Worm (Caenorhabditis elegans) whole organism, L3 larva: ENCODE measurements around the gene W07G4.8.

Experiments
- ZK546.5 ChIP-seq: sonication (generic microtip); optimal IDR thresholded peaks from 2 replicates; lab custom pipeline; 2017; ENCODE audit warnings: missing biosample characterization, missing genetic modification characterization
- aly-2 ChIP-seq: fragments of 150-350 bp; optimal IDR thresholded peaks from 2 replicates; lab custom pipeline; 2014; ENCODE audit warnings: missing biosample characterization, missing genetic modification characterization
- ceh-16 ChIP-seq: sonication (generic microtip); optimal IDR thresholded peaks from 2 replicates; lab custom pipeline; 2017; ENCODE audit warnings: missing biosample characterization, missing genetic modification characterization
- ceh-28 ChIP-seq: fragments of 150-350 bp; optimal IDR thresholded peaks from 2 replicates; lab custom pipeline; 2014; ENCODE audit warnings: missing biosample characterization, missing genetic modification reagents, missing genetic modification characterization
- ceh-82 ChIP-seq: fragments of 150-350 bp; optimal IDR thresholded peaks from 2 replicates; lab custom pipeline; 2014; ENCODE audit warnings: missing biosample characterization, missing genetic modification characterization
- egl-27 ChIP-seq: sonication (generic microtip); optimal IDR thresholded peaks from 4 replicates; lab custom pipeline; 2017; ENCODE audit warnings: missing biosample characterization, missing genetic modification reagents, missing genetic modification characterization
- elt-1 ChIP-seq: fragments of 150-350 bp; optimal IDR thresholded peaks from 2 replicates; lab custom pipeline; 2014; ENCODE audit warnings: missing biosample characterization, missing genetic modification characterization
- elt-2 ChIP-seq: sonication (generic microtip); optimal IDR thresholded peaks from 2 replicates; lab custom pipeline; 2016; ENCODE audit warnings: missing genetic modification reagents, mild to moderate bottlenecking, missing genetic modification characterization, missing compliant biosample characterization
- eor-1 ChIP-seq, 2 experiments: fragments of 150-350 bp; optimal IDR thresholded peaks; 2 replicates each; lab custom pipeline; 2014 to 2018; ENCODE audit warnings: missing biosample characterization in 2 of 2, missing genetic modification characterization in 2 of 2
- fkh-10 ChIP-seq: sonication (generic microtip); optimal IDR thresholded peaks from 2 replicates; lab custom pipeline; 2017; ENCODE audit warnings: missing biosample characterization, missing genetic modification reagents, missing genetic modification characterization
- fos-1 ChIP-seq: fragments of 150-350 bp; optimal IDR thresholded peaks from 2 replicates; lab custom pipeline; 2014; ENCODE audit warnings: missing biosample characterization, missing genetic modification characterization
- hmg-11 ChIP-seq: sonication (generic microtip); optimal IDR thresholded peaks from 2 replicates; lab custom pipeline; 2016; ENCODE audit warnings: missing genetic modification characterization, missing compliant biosample characterization
- jun-1 ChIP-seq: fragments of 150-350 bp; optimal IDR thresholded peaks from 2 replicates; lab custom pipeline; 2014; ENCODE audit warnings: missing biosample characterization, missing genetic modification reagents, missing genetic modification characterization
- lin-39 ChIP-seq: fragments of 150-350 bp; optimal IDR thresholded peaks from 2 replicates; lab custom pipeline; 2018; ENCODE audit warnings: missing biosample characterization, missing genetic modification reagents, missing genetic modification characterization
- lsy-12 ChIP-seq: sonication (generic microtip); optimal IDR thresholded peaks from 2 replicates; lab custom pipeline; 2016; ENCODE audit warnings: mild to moderate bottlenecking, missing genetic modification characterization, missing compliant biosample characterization
- mdl-1 ChIP-seq: fragments of 150-350 bp; optimal IDR thresholded peaks from 2 replicates; lab custom pipeline; 2014; ENCODE audit warnings: missing biosample characterization, missing genetic modification characterization
- mml-1 ChIP-seq: fragments of 150-350 bp; sonication (generic microtip); optimal IDR thresholded peaks from 3 replicates; lab custom pipeline; 2014; ENCODE audit warnings: missing biosample characterization, missing genetic modification characterization
- nfya-1 ChIP-seq: sonication (generic microtip); optimal IDR thresholded peaks from 2 replicates; lab custom pipeline; 2017; ENCODE audit warnings: missing genetic modification characterization, mild to moderate bottlenecking, missing compliant biosample characterization, antibody characterized with exemption, moderate library complexity; ENCODE audit not compliant: insufficient read depth
- nhr-237 ChIP-seq: fragments of 150-350 bp; optimal IDR thresholded peaks from 2 replicates; lab custom pipeline; 2014; ENCODE audit warnings: missing biosample characterization, missing genetic modification characterization
- nhr-25 ChIP-seq: sonication (generic microtip); optimal IDR thresholded peaks from 2 replicates; lab custom pipeline; 2017; ENCODE audit warnings: missing biosample characterization, missing genetic modification characterization
- nhr-43 ChIP-seq: sonication (generic microtip); optimal IDR thresholded peaks from 2 replicates; lab custom pipeline; 2016; ENCODE audit warnings: mild to moderate bottlenecking, missing genetic modification characterization, missing compliant biosample characterization; ENCODE audit not compliant: poor library complexity, severe bottlenecking
- nhr-67 ChIP-seq: fragments of 150-350 bp; optimal IDR thresholded peaks from 2 replicates; lab custom pipeline; 2014; ENCODE audit warnings: missing biosample characterization, missing genetic modification characterization
- nhr-76 ChIP-seq: fragments of 150-350 bp; sonication (generic microtip); optimal IDR thresholded peaks from 5 replicates; lab custom pipeline; 2014; ENCODE audit warnings: missing biosample characterization, missing genetic modification characterization
- nhr-77 ChIP-seq: fragments of 150-350 bp; optimal IDR thresholded peaks from 2 replicates; lab custom pipeline; 2014; ENCODE audit warnings: missing biosample characterization, missing genetic modification characterization
- pha-4 ChIP-seq: fragments of 150-350 bp; optimal IDR thresholded peaks from 2 replicates; lab custom pipeline; 2014; ENCODE audit warnings: missing biosample characterization, missing genetic modification reagents, missing genetic modification characterization
- pqm-1 ChIP-seq: fragments of 150-350 bp; optimal IDR thresholded peaks from 2 replicates; lab custom pipeline; 2017; ENCODE audit warnings: missing biosample characterization, missing genetic modification characterization, inconsistent platforms
- snpc-4 ChIP-seq: fragments of 150-350 bp; optimal IDR thresholded peaks from 2 replicates; lab custom pipeline; 2014; ENCODE audit warnings: missing biosample characterization, missing genetic modification characterization
- tbx-2 ChIP-seq: sonication (generic microtip); optimal IDR thresholded peaks from 2 replicates; lab custom pipeline; 2016; ENCODE audit warnings: mild to moderate bottlenecking, missing genetic modification characterization, missing compliant biosample characterization
- unc-39 ChIP-seq: sonication (generic microtip); optimal IDR thresholded peaks from 4 replicates; lab custom pipeline; 2017; ENCODE audit warnings: missing biosample characterization, missing genetic modification characterization
- unc-62 ChIP-seq: fragments of 150-350 bp; sonication (generic microtip); optimal IDR thresholded peaks from 4 replicates; lab custom pipeline; 2014; ENCODE audit warnings: missing biosample characterization, missing genetic modification reagents, missing genetic modification characterization
- zag-1 ChIP-seq: fragments of 150-350 bp; optimal IDR thresholded peaks from 2 replicates; lab custom pipeline; 2014; ENCODE audit warnings: missing biosample characterization, missing genetic modification characterization
- ztf-11 ChIP-seq: fragments of 150-350 bp; optimal IDR thresholded peaks from 2 replicates; lab custom pipeline; 2014; ENCODE audit warnings: missing biosample characterization, missing genetic modification characterization

Gene W07G4.8

ce11 chrV:13002070-13002469 lies 47.3 kb downstream of the W07G4.8 start, which contains the start of gene inft-2:
Gene inft-2, plus strand, starts transcription at chrV:13002317.
- TF ChIP-seq pha-4 (tag; lab: Kevin White, UChicago) (peak; percentile 12), ceh-16 (tag; lab: Kevin White, UChicago) (no peak), aly-2 (tag; lab: Kevin White, UChicago) (no peak), elt-2 (tag; lab: Kevin White, UChicago) (peak; percentile 61), pqm-1 (peak; percentile 27)

- TF ChIP-seq elt-1 (tag; lab: Kevin White, UChicago), result no peak
- TF ChIP-seq lin-39 (tag; lab: Kevin White, UChicago), result no peak
- no peak for TF ChIP-seq zag-1
- TF ChIP-seq jun-1 (tag; lab: Kevin White, UChicago), result no peak
- no peak for TF ChIP-seq pha-4 (tag; lab: Kevin White, UChicago)
- TF ChIP-seq nhr-237, result no peak
- no peak for TF ChIP-seq nfya-1 (tag; lab: Kevin White, UChicago)
- no peak for TF ChIP-seq fkh-10 (GFP tag; lab: Kevin White, UChicago)
- TF ChIP-seq ZK546.5 (tag; lab: Kevin White, UChicago), result no peak
- TF ChIP-seq fos-1, result no peak
- no peak for TF ChIP-seq eor-1 (tag; optimal IDR thresholded peaks at IDR 0.05; lab: Kevin White, UChicago)
- no peak for TF ChIP-seq ztf-11 (tag; lab: Kevin White, UChicago)
- no peak for TF ChIP-seq ceh-82 (tag; lab: Kevin White, UChicago)
- TF ChIP-seq nhr-77 (tag; lab: Kevin White, UChicago), result no peak
- no peak for TF ChIP-seq lsy-12 (tag; lab: Kevin White, UChicago)
- no peak for TF ChIP-seq nhr-43
- TF ChIP-seq elt-2 (tag; lab: Kevin White, UChicago), result no peak
Measured at ce11 chrV:13000068-13000467, 49.3 kb downstream of the W07G4.8 start.

- TF ChIP-seq nhr-76, result no peak
- no peak for TF ChIP-seq lsy-12 (tag; lab: Kevin White, UChicago)
- TF ChIP-seq ceh-28 (tag; lab: Kevin White, UChicago), result no peak
- no peak for TF ChIP-seq mml-1
- no peak for TF ChIP-seq nhr-25 (tag; lab: Kevin White, UChicago)
- no peak for TF ChIP-seq unc-62 (GFP tag; lab: Kevin White, UChicago)
- TF ChIP-seq nhr-67 (tag; lab: Kevin White, UChicago), result no peak
- TF ChIP-seq zag-1, result no peak
- TF ChIP-seq nhr-237, result no peak
- TF ChIP-seq snpc-4 (tag; lab: Kevin White, UChicago), result no peak
- TF ChIP-seq unc-39 (tag; lab: Kevin White, UChicago), result no peak
- no peak for TF ChIP-seq ceh-16 (tag; lab: Kevin White, UChicago)
- no peak for TF ChIP-seq mdl-1 (tag; lab: Kevin White, UChicago)
- no peak for TF ChIP-seq tbx-2 (tag; lab: Kevin White, UChicago)
- no peak for TF ChIP-seq hmg-11 (tag; lab: Kevin White, UChicago)
- TF ChIP-seq egl-27, result no peak
Measured at ce11 chrV:12999559-12999958, 49.8 kb downstream of the W07G4.8 start, which contains the start of gene far-4. Gene far-4, minus strand, starts transcription at chrV:12999659.
